Worm (Caenorhabditis elegans) whole organism, L4 larva: ENCODE measurements around the gene cya-2.

Source experiments
- D1046.2 ChIP-seq: fragments of 200-800 bp; sonication (Bioruptor generic); IDR thresholded peaks from 2 replicates; pipeline ENCODE4 v1.3.6; 2022; ENCODE audit warnings: missing genetic modification characterization, missing compliant biosample characterization
- F10B5.3 ChIP-seq: sonication (generic microtip); optimal IDR thresholded peaks from 2 replicates; lab custom pipeline; 2016; ENCODE audit warnings: mild to moderate bottlenecking, missing genetic modification characterization, missing compliant biosample characterization
- F49E8.2 ChIP-seq: sonication (generic microtip); optimal IDR thresholded peaks from 2 replicates; lab custom pipeline; 2016; ENCODE audit warnings: missing compliant biosample characterization, mild to moderate bottlenecking, missing genetic modification characterization, borderline replicate concordance
- T26A8.4 ChIP-seq: fragments of 200-800 bp; sonication (Bioruptor generic); IDR thresholded peaks from 2 replicates; pipeline ENCODE4 v1.3.6; 2022; ENCODE audit warnings: missing genetic modification characterization, missing compliant biosample characterization
- Y48G9A.11 ChIP-seq: fragments of 200-800 bp; sonication (Bioruptor generic); IDR thresholded peaks from 2 replicates; pipeline ENCODE4 v1.3.6; 2022; ENCODE audit warnings: missing genetic modification reagents, missing genetic modification characterization, missing compliant biosample characterization
- aha-1 ChIP-seq: fragments of 150-350 bp; peaks from one replicate; lab custom pipeline; 2014; ENCODE audit warnings: missing biosample characterization, missing genetic modification characterization
- attf-4 ChIP-seq: sonication (generic microtip); optimal IDR thresholded peaks from 3 replicates; lab custom pipeline; 2017; ENCODE audit warnings: missing biosample characterization, missing genetic modification characterization
- ceh-20 ChIP-seq: fragments of 200-800 bp; sonication (Bioruptor generic); IDR thresholded peaks from 2 replicates; pipeline ENCODE4 v1.3.6; 2022; ENCODE audit warnings: missing genetic modification reagents, missing genetic modification characterization, missing compliant biosample characterization
- daf-19 ChIP-seq: fragments of 200-800 bp; sonication (Bioruptor generic); conservative IDR thresholded peaks from 2 replicates; pipeline ENCODE4 v1.3.6; 2022; ENCODE audit warnings: missing genetic modification characterization, missing compliant biosample characterization
- dpl-1 ChIP-seq: fragments of 150-350 bp; optimal IDR thresholded peaks from 2 replicates; lab custom pipeline; 2014; ENCODE audit warnings: missing biosample characterization, missing genetic modification reagents, missing genetic modification characterization
- fkh-10 ChIP-seq: fragments of 150-350 bp; optimal IDR thresholded peaks from 2 replicates; lab custom pipeline; 2014; ENCODE audit warnings: missing biosample characterization, missing genetic modification reagents, missing genetic modification characterization
- hif-1 ChIP-seq, 2 experiments: sonication (generic microtip); optimal IDR thresholded peaks; 2 replicates each; lab custom pipeline; 2016 to 2017; ENCODE audit warnings: missing compliant biosample characterization in 2 of 2, missing genetic modification characterization in 2 of 2, missing genetic modification reagents in 2 of 2, missing genotype in 2 of 2, mild to moderate bottlenecking in 1 of 2
- hmg-1.1 ChIP-seq: fragments of 200-800 bp; sonication (Bioruptor generic); IDR thresholded peaks from 2 replicates; pipeline ENCODE4 v1.3.6; 2022; ENCODE audit warnings: missing genetic modification reagents, missing genetic modification characterization, missing compliant biosample characterization
- lim-7 ChIP-seq: fragments of 200-800 bp; sonication (Bioruptor generic); IDR thresholded peaks from 2 replicates; pipeline ENCODE4 v1.3.6; 2022; ENCODE audit warnings: missing genetic modification characterization, missing compliant biosample characterization
- lin-1 ChIP-seq: fragments of 200-800 bp; sonication (Bioruptor generic); IDR thresholded peaks from 2 replicates; pipeline ENCODE4 v1.3.6; 2022; ENCODE audit warnings: missing genetic modification reagents, missing genetic modification characterization, missing compliant biosample characterization
- lin-15B ChIP-seq: fragments of 150-350 bp; sonication (generic microtip); optimal IDR thresholded peaks from 3 replicates; lab custom pipeline; 2014; ENCODE audit warnings: missing biosample characterization, missing genetic modification characterization
- lin-29 ChIP-seq: fragments of 200-800 bp; sonication (Bioruptor generic); IDR thresholded peaks from 2 replicates; pipeline ENCODE4 v1.3.6; 2022; ENCODE audit warnings: missing genetic modification reagents, missing genetic modification characterization, missing compliant biosample characterization
- lin-38 ChIP-seq: fragments of 200-800 bp; sonication (Bioruptor generic); IDR thresholded peaks from 2 replicates; pipeline ENCODE4 v1.3.6; 2022; ENCODE audit warnings: missing genetic modification reagents, missing genetic modification characterization, missing compliant biosample characterization
- lir-3 ChIP-seq: sonication (generic microtip); optimal IDR thresholded peaks from 2 replicates; lab custom pipeline; 2016; ENCODE audit warnings: mild to moderate bottlenecking, missing genetic modification characterization, missing compliant biosample characterization
- lsy-2 ChIP-seq, 2 experiments: fragments of 150-350 bp in 1 of 2; sonication (generic microtip) in 1 of 2; optimal IDR thresholded peaks; 2 replicates each; lab custom pipeline; 2014 to 2017; ENCODE audit warnings: missing biosample characterization in 2 of 2, missing genetic modification characterization in 2 of 2
- nhr-102 ChIP-seq: sonication (generic microtip); optimal IDR thresholded peaks from 2 replicates; lab custom pipeline; 2016; ENCODE audit warnings: mild to moderate bottlenecking, missing genetic modification characterization, moderate library complexity, missing compliant biosample characterization
- nhr-41 ChIP-seq: fragments of 200-800 bp; sonication (Bioruptor generic); IDR thresholded peaks from 2 replicates; pipeline ENCODE4 v1.3.6; 2022; ENCODE audit warnings: missing genetic modification reagents, missing genetic modification characterization, missing compliant biosample characterization
- nhr-42 ChIP-seq: fragments of 200-800 bp; sonication (Bioruptor generic); IDR thresholded peaks from 2 replicates; pipeline ENCODE4 v1.3.6; 2022; ENCODE audit warnings: missing genetic modification characterization, missing compliant biosample characterization
- pha-4 ChIP-seq, 2 experiments: fragments of 150-350 bp in 1 of 2; fragments of 200-800 bp in 1 of 2; sonication (Bioruptor generic) in 1 of 2; IDR thresholded peaks in 1 of 2; optimal IDR thresholded peaks in 1 of 2; 2 replicates each; pipeline versions ENCODE4 v1.3.6 to Lab custom; 2014 to 2022; ENCODE audit warnings: missing genetic modification characterization in 2 of 2, missing genetic modification reagents in 2 of 2, missing biosample characterization in 1 of 2, missing compliant biosample characterization in 1 of 2
- pqm-1 ChIP-seq: sonication (generic microtip); optimal IDR thresholded peaks from 2 replicates; lab custom pipeline; 2017; ENCODE audit warnings: missing biosample characterization, missing genetic modification characterization
- spr-1 ChIP-seq: sonication (generic microtip); optimal IDR thresholded peaks from 2 replicates; lab custom pipeline; 2016; ENCODE audit warnings: mild to moderate bottlenecking, missing genetic modification characterization, missing compliant biosample characterization
- tag-97 ChIP-seq: fragments of 200-800 bp; sonication (Bioruptor generic); IDR thresholded peaks from 2 replicates; pipeline ENCODE4 v1.3.6; 2022; ENCODE audit warnings: missing genetic modification characterization, missing compliant biosample characterization
- tra-1 ChIP-seq: fragments of 200-800 bp; sonication (Bioruptor generic); IDR thresholded peaks from 2 replicates; pipeline ENCODE4 v1.3.6; 2022; ENCODE audit warnings: missing genetic modification reagents, missing genetic modification characterization, missing compliant biosample characterization
- unc-39 ChIP-seq: sonication (generic microtip); optimal IDR thresholded peaks from 2 replicates; lab custom pipeline; 2017; ENCODE audit warnings: missing biosample characterization, missing genetic modification characterization
- unc-62 ChIP-seq, 3 experiments: fragments of 150-350 bp in 1 of 3; sonication (generic microtip); optimal IDR thresholded peaks in 2 of 3; peaks in 1 of 3; 1 replicate in 1 of 3; 2 replicates in 2 of 3; lab custom pipeline; 2014 to 2017; ENCODE audit warnings: missing biosample characterization in 3 of 3, missing genetic modification characterization in 3 of 3, missing genetic modification reagents in 3 of 3, missing genotype in 1 of 3

cya-2 gene

DNA sequence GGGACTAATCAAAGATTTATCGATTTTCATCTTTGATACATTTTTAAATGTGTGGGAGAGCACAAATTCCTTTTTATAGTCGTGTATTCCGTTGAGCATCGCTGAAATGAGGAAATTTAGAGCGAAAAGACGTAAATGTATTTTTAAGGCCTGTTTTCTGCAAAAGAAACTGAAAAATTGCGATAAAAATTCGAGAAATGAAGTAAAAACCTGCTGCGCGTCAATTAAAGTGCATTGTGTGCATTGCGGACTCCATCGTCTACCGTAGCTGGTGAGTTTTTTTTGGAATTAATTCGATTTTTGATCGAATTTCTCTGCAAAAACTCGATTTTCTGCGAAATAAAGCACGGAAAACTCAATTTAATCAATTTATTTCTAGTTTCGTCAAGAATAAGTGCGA, 15.9 kb upstream of the cya-2 start, which contains the start of gene bath-19:
bath-19 (minus strand) TSS at position 101 of the 400 bp plus-strand sequence.
- no peak for TF ChIP-seq lsy-2 (tag; optimal IDR thresholded peaks at IDR 0.05; lab: Kevin White, UChicago)
- TF ChIP-seq D1046.2 (GFP tag; lab: Robert Waterston, UW) = no peak
- no peak for TF ChIP-seq F49E8.2 (tag; lab: Kevin White, UChicago)
- TF ChIP-seq ceh-20 = no peak
- no peak for TF ChIP-seq pha-4 (GFP tag; IDR thresholded peaks at IDR 0.05; lab: Robert Waterston, UW)
- no peak for TF ChIP-seq pha-4 (tag; optimal IDR thresholded peaks at IDR 0.05; lab: Kevin White, UChicago)
- no peak for TF ChIP-seq F10B5.3 (tag; lab: Kevin White, UChicago)
- TF ChIP-seq lin-29 (GFP tag; lab: Robert Waterston, UW) = no peak
- no peak for TF ChIP-seq lin-15B (tag; lab: Kevin White, UChicago)
- no peak for TF ChIP-seq hmg-1.1 (GFP tag; lab: Robert Waterston, UW)
- TF ChIP-seq lir-3 (tag; lab: Kevin White, UChicago) = no peak

DNA sequence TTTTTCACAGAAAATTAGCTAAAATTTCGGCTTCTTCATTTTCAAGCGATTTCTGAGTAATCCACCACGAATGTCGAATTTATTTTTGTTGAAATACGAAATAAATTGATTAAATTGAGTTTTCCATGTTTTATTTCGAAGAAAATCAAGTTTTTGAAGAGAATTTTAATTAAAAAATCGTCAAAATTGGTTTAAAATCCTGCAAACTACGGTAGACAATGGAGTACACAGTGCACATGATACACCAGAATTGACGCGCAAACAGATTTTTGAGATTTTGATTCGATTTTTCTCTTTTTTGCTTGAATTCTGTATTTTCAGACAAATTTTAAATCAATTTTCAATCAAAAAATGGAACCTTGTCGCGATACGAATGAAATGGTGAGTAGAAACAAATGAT, 9.9 kb upstream of the cya-2 start, which contains the start of gene F59H6.14:
F59H6.14 (plus strand) TSS at position 301 of the 400 bp plus-strand sequence.
- TF ChIP-seq Y48G9A.11 (no peak), fkh-10 (GFP tag; lab: Kevin White, UChicago) (no peak)
- TF ChIP-seq, all 104 proteins: peak for 0

DNA sequence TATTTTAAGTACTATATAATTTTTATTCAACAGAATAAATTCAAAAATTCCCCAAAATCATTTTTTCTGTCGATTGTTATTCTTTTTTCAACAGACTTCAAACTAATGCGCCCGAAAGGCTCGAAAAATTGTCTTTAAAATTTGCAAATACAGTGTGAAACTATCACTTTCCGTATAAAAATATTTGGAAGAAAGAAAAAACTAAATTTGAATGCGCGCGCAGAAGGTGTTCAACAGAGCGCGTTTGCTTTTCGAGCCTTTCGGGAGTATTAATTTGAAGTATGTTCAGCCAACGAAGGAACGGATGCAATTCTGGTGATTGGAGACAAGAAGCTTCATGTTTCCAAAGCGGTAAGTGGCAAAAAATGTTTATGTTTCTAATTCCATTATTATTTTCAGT, 8.9 kb upstream of the cya-2 start, which contains the start of gene btb-4:
btb-4 (plus strand) TSS at position 35 of the 400 bp plus-strand sequence.
- TF ChIP-seq lin-38 (GFP tag; lab: Robert Waterston, UW) = peak; percentile 68
- peak; percentile 3 for TF ChIP-seq aha-1
- TF ChIP-seq dpl-1 (GFP tag; lab: Kevin White, UChicago) = peak; percentile 24

DNA sequence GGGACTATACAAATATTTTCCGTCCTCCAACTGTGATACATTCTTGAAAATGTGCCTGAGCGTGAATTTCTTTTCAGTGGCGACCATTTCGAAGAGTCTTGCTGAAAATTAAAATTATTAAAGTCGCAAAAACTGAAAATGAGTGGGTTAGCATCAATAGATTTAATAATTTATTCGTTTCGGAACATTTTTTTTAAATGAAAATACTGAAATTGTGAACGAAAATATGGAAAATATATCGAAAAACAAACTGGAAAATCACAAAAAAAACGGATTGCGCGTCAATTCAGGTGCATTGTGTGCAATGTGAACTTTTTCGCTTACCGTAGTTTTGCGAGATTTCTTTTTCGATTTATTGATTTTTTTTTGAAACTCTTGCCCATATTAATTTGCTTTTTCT, 8.4 kb upstream of the cya-2 start, which contains the start of gene bath-5:
bath-5 (minus strand) TSS at position 101 of the 400 bp plus-strand sequence.
- TF ChIP-seq lim-7 (GFP tag; lab: Robert Waterston, UW) (no peak), F10B5.3 (tag; lab: Kevin White, UChicago) (no peak), hif-1 (tag; optimal IDR thresholded peaks at IDR 0.05; lab: Kevin White, UChicago) (no peak), nhr-42 (GFP tag; lab: Robert Waterston, UW) (no peak), T26A8.4 (GFP tag; lab: Robert Waterston, UW) (no peak), tag-97 (GFP tag; lab: Robert Waterston, UW) (no peak), nhr-102 (tag; lab: Kevin White, UChicago) (no peak)

DNA sequence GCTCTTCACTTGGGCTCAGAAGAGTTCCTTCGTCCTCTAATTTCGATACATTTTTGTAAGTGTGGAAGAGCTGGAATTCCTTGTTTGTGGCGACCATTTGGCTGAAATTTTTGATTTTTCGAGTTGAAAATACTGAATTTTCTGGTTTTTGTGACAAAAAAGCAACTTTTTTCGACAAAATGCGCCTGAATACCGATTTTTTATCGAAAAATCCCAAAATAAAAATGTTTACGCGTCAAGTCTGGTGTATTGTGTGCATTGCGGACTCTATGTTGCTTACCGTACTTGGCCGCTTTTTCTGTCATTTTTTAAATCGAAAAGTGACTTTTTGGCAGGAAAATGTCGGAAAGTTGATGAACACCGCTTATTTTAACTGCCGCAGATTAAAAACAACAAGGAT, 7.0 kb upstream of the cya-2 start, which contains the start of gene bath-3:
bath-3 (minus strand) TSS at position 101 of the 400 bp plus-strand sequence.
- TF ChIP-seq daf-19 (GFP tag; lab: Robert Waterston, UW) (no peak), spr-1 (tag; lab: Kevin White, UChicago) (no peak), nhr-42 (GFP tag; lab: Robert Waterston, UW) (no peak), attf-4 (tag; lab: Kevin White, UChicago) (no peak), lin-1 (GFP tag; lab: Robert Waterston, UW) (no peak), F49E8.2 (tag; lab: Kevin White, UChicago) (no peak), unc-39 (tag; lab: Kevin White, UChicago) (no peak), nhr-41 (no peak), unc-62 (GFP tag; optimal IDR thresholded peaks at IDR 0.05 in 1 of 2; lab: Kevin White, UChicago) (no peak), unc-62 (tag; optimal IDR thresholded peaks at IDR 0.05; lab: Kevin White, UChicago) (no peak), pqm-1 (tag; lab: Kevin White, UChicago) (no peak), tra-1 (GFP tag; lab: Robert Waterston, UW) (no peak), ceh-20 (no peak)
